Worm (Caenorhabditis elegans) whole organism, L2 larva: ENCODE data around the gene coq-2.

ENCODE experiments used
- alr-1 ChIP-seq: fragments of 150-350 bp; optimal IDR thresholded peaks from 2 replicates; lab custom pipeline; 2014; ENCODE audit warnings: missing biosample characterization, missing genetic modification characterization
- elt-1 ChIP-seq: fragments of 150-350 bp; optimal IDR thresholded peaks from 2 replicates; lab custom pipeline; 2014; ENCODE audit warnings: missing biosample characterization, missing genetic modification characterization
- elt-3 ChIP-seq: sonication (generic microtip); optimal IDR thresholded peaks from 2 replicates; lab custom pipeline; 2017; ENCODE audit warnings: missing biosample characterization, missing genetic modification characterization
- fos-1 ChIP-seq: fragments of 150-350 bp; optimal IDR thresholded peaks from 2 replicates; lab custom pipeline; 2014; ENCODE audit warnings: missing biosample characterization, missing genetic modification characterization
- lin-39 ChIP-seq: fragments of 150-350 bp; optimal IDR thresholded peaks from 2 replicates; lab custom pipeline; 2014; ENCODE audit warnings: missing biosample characterization, missing genetic modification reagents, missing genetic modification characterization
- lsy-2 ChIP-seq, 2 experiments: fragments of 150-350 bp in 1 of 2; sonication (generic microtip) in 1 of 2; optimal IDR thresholded peaks; 2 replicates each; lab custom pipeline; 2014 to 2017; ENCODE audit warnings: missing biosample characterization in 2 of 2, missing genetic modification characterization in 2 of 2
- nhr-237 ChIP-seq: fragments of 150-350 bp; optimal IDR thresholded peaks from 2 replicates; lab custom pipeline; 2014; ENCODE audit warnings: missing biosample characterization, missing genetic modification characterization
- snpc-4 ChIP-seq: fragments of 150-350 bp; optimal IDR thresholded peaks from 2 replicates; lab custom pipeline; 2014; ENCODE audit warnings: missing biosample characterization, missing genetic modification characterization
- unc-62 ChIP-seq: fragments of 150-350 bp; optimal IDR thresholded peaks from 2 replicates; lab custom pipeline; 2014; ENCODE audit warnings: missing biosample characterization, missing genetic modification reagents, missing genetic modification characterization

DNA sequence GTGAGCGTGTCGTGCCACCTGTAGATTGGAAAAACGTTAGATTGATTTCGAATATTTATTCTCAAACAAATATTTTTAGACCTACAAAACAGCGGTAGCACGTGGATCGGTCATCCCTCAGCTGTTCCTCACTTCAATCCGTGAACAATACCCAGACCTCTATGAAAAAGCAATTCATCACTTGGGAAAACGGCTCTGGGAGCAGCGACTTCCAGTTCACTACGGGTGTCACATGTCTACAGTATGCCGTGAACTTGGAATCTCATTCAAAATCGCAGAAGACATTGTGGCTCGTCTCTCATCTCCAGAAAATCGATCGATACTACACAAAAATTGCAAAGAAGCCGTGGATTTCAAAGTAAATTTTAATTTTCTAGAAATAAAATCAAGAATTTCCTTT is 31.3 kb upstream of the coq-2 start:
- TF ChIP-seq elt-1 (no peak), snpc-4 (tag; lab: Kevin White, UChicago) (no peak), nhr-237 (tag; lab: Kevin White, UChicago) (no peak), elt-3 (tag; lab: Kevin White, UChicago) (no peak), lsy-2 (tag; optimal IDR thresholded peaks at IDR 0.05; lab: Kevin White, UChicago) (peak in 1 of 2 experiments; percentile 26), fos-1 (tag; lab: Kevin White, UChicago) (no peak), alr-1 (tag; lab: Kevin White, UChicago) (no peak), unc-62 (GFP tag; lab: Kevin White, UChicago) (no peak), lin-39 (tag; lab: Kevin White, UChicago) (no peak)
